Worm (Caenorhabditis elegans): ENCODE data around the gene F10G7.10.

ce11 chrII:4674188-4674587 lies 51.9 kb downstream of the F10G7.10 start:
- TF ChIP-seq ceh-16 (tag; optimal IDR thresholded peaks at IDR 0.05) = no peak
- TF ChIP-seq snpc-4 (tag; optimal IDR thresholded peaks at IDR 0.05) = no peak
- no peak for TF ChIP-seq lin-15B (tag; optimal IDR thresholded peaks at IDR 0.05)
- TF ChIP-seq zag-1 (tag; optimal IDR thresholded peaks at IDR 0.05) = no peak
